Worm (Caenorhabditis elegans): ENCODE data around the gene F58G6.3.
A peak's percentile ranks its signal among the peaks of the same experiment; 100 is the strongest.

The F58G6.3 gene

DNA sequence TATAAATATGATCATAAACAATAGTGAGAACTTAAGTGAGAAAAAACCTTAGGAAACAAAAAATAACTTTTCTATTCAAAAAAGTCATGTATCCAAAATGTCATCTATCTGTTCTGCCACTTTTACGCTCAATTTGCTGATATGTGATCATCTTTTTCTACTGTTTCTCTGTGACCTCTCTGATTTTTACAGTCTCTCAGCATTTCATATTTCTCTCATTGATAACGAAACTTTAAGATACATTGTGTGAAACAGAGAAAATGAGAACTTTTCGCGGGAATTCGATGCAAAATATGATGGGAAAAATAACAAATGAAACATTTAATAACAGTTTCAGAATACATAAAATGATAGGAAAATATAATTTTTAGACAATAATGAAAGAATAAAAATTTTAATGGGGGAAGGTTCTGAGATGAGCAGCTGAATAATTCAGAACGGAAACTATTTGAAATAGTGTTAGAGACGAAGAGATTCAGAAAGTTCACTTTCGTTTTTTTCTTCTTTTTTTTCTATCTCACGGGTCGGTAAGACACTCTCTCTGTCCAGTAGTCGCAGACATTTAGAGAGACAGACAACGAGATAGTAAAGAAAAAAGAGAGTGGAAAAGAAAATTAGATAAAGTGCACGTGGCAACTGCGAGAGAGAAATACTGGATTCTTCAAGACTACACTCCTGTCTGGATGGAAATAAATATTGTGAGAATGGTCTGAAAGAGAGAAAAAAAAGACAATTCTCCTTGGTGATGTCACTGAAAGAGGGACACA is 24.1 kb downstream of the F58G6.3 start (continued):
- TF ChIP-seq hlh-11 (tag; optimal IDR thresholded peaks at IDR 0.05) (peak; percentile 90), unc-62 (GFP tag; optimal IDR thresholded peaks at IDR 0.05 in 1 of 2) (no peak), unc-62 (tag; optimal IDR thresholded peaks at IDR 0.05) (no peak), hmg-1.1 (GFP tag; IDR thresholded peaks at IDR 0.05) (peak; percentile 56), lin-39 (tag; optimal IDR thresholded peaks at IDR 0.05) (no peak), ceh-62 (tag; optimal IDR thresholded peaks at IDR 0.05) (no peak), nhr-42 (GFP tag; IDR thresholded peaks at IDR 0.05) (no peak), cey-2 (tag; optimal IDR thresholded peaks at IDR 0.05; ENCODE audit: borderline replicate concordance, insufficient read depth) (no peak), ztf-7 (tag; optimal IDR thresholded peaks at IDR 0.05) (no peak), nhr-11 (tag; optimal IDR thresholded peaks at IDR 0.05) (peak; percentile 62), F44E2.7 (GFP tag; IDR thresholded peaks at IDR 0.05) (no peak), saeg-2 (GFP tag; IDR thresholded peaks at IDR 0.05) (no peak), attf-4 (tag; optimal IDR thresholded peaks at IDR 0.05) (no peak), vab-7 (GFP tag; IDR thresholded peaks at IDR 0.05) (no peak), daf-12 (tag; optimal IDR thresholded peaks at IDR 0.05) (no peak), zfp-3 (GFP tag; conservative IDR thresholded peaks at IDR 0.05) (no peak), madf-5 (GFP tag; IDR thresholded peaks at IDR 0.05) (no peak), rbr-2 (tag; optimal IDR thresholded peaks at IDR 0.05) (peak; percentile 67), skn-1 (tag; optimal IDR thresholded peaks at IDR 0.05) (no peak), ceh-28 (tag; optimal IDR thresholded peaks at IDR 0.05) (no peak), hif-1 (tag; optimal IDR thresholded peaks at IDR 0.05) (peak in 1 of 2 experiments; percentile 81), dpl-1 (GFP tag; optimal IDR thresholded peaks at IDR 0.05) (peak; percentile 31), tag-97 (GFP tag; IDR thresholded peaks at IDR 0.05) (no peak), F10B5.3 (tag; optimal IDR thresholded peaks at IDR 0.05) (no peak), unc-130 (GFP tag; optimal IDR thresholded peaks at IDR 0.05) (no peak), php-3 (GFP tag; IDR thresholded peaks at IDR 0.05) (no peak), tra-1 (GFP tag; IDR thresholded peaks at IDR 0.05) (peak; percentile 69), dmd-9 (GFP tag; IDR thresholded peaks at IDR 0.05) (no peak), lir-3 (tag; optimal IDR thresholded peaks at IDR 0.05) (no peak), madf-9 (GFP tag; conservative IDR thresholded peaks at IDR 0.05) (no peak), dmd-8 (GFP tag; IDR thresholded peaks at IDR 0.05) (no peak), Y48G9A.11 (GFP tag; IDR thresholded peaks at IDR 0.05) (no peak), lin-1 (GFP tag; IDR thresholded peaks at IDR 0.05) (peak; percentile 39), nhr-102 (tag; optimal IDR thresholded peaks at IDR 0.05) (no peak)

DNA sequence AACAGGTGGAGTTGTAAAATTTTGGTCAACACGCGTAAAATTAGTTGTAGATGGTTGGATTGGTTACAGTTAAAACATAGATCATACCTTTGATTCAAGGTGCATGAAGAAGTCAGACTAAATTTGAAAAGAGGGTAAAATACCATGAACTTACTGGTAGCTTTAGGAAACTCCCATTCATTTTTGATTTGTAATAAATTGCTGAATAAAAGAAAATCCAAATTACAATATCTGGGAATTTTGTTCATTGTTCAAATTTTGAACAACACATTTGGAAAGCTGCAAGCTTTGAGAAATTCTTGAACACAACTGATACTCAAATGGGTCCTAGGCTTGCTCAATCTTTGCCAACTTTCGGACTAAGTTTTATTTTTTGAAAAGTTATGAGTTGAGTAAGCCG is 24.7 kb downstream of the F58G6.3 start:
- TF ChIP-seq aha-1 (tag) (peak; percentile 91), unc-130 (GFP tag; optimal IDR thresholded peaks at IDR 0.05) (no peak)

DNA sequence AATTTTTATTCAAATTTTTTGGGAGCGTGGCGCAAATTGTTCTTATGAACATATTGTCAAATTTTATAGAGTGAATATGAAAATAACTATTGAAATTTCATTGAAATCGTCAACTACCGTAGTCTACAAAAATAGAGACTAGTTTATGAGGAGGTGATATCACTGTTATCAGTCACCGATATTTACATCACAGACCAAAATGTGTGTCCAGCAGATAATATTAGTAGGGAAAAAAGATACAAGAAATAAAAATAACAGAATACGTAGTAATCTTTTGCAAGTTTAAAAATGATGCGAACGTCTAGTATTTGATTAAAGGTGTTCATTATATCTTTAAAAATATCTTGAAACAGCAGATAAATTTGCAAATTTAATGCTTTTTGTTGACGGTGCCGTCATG is 26.0 kb downstream of the F58G6.3 start:
- no peak for TF ChIP-seq mdl-1 (tag; optimal IDR thresholded peaks at IDR 0.05)
- no peak for TF ChIP-seq mdt-29 (GFP tag; IDR thresholded peaks at IDR 0.05)
- TF ChIP-seq spr-3 (GFP tag; optimal IDR thresholded peaks at IDR 0.05): no peak
- TF ChIP-seq daf-16 (GFP tag; optimal IDR thresholded peaks at IDR 0.05): no peak
- TF ChIP-seq daf-16 (tag; optimal IDR thresholded peaks at IDR 0.05): peak; percentile 67
